Fruit fly (Drosophila melanogaster): ENCODE measurements around the gene CG32262.

The CG32262 gene

DNA sequence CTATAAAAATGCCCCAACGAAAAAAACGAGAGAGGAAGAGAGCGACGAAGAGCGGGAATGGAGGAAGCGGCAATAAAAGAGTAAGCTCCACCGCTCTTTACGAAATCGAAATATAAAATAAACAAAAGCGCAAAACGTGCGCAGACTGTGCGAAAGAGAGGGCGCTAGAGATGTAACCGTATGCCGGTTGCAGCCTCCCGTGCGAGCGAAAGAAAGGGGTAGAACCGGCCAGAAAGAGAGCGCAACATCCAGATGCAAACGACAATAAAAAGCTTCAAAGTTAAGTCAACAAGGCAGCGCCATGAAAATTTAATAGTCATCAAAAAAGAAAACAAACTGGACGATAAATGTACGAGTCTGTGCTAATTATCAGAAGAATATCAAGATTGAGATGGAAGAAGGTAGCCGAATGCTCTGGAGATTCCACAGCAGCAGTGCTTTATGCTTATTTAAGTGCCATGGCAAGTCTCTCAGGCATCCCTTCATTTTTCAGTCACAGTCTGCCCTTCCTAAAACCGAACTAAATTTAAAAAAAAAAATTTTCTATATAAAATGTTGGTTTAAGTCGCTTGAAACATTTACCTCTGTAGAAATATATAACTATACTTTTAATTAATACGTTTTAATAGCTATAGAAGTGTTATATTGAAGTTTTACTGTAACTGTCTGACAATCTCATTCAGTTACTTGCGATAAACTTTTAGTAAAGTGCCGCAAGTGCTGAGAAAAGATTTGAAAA lies 44.0 kb downstream of the CG32262 start (continued):
- TF ChIP-seq nau (GFP tag; optimal IDR thresholded peaks at IDR 0.05): peak; percentile 50
- TF ChIP-seq psq (GFP tag; optimal IDR thresholded peaks at IDR 0.05): peak; percentile 78
- peak; percentile 77 for TF ChIP-seq HLH3B (GFP tag; IDR thresholded peaks at IDR 0.05)
- peak; percentile 54 for TF ChIP-seq wor (GFP tag; IDR thresholded peaks at IDR 0.05)
- peak; percentile 53 for TF ChIP-seq unc-4 (GFP tag; IDR thresholded peaks at IDR 0.05; ENCODE audit: partially characterized antibody)
- TF ChIP-seq sob (GFP tag; IDR thresholded peaks at IDR 0.05): peak; percentile 73
- TF ChIP-seq D19A (tag; optimal IDR thresholded peaks at IDR 0.05): peak; percentile 70
- no peak for TF ChIP-seq ham (GFP tag; IDR thresholded peaks at IDR 0.05)
- TF ChIP-seq ind (GFP tag; optimal IDR thresholded peaks at IDR 0.05): peak; percentile 44
- peak; percentile 46 for TF ChIP-seq CG6813 (GFP tag; optimal IDR thresholded peaks at IDR 0.05)
- peak; percentile 25; the same call in 1 of the 2 replicates for TF ChIP-seq CG7372 (GFP tag; IDR thresholded peaks at IDR 0.05)
- TF ChIP-seq CG8765 (GFP tag; IDR thresholded peaks at IDR 0.05): no peak
- TF ChIP-seq H2.0 (GFP tag; IDR thresholded peaks at IDR 0.05): peak; percentile 75
- no peak for TF ChIP-seq zen (tag; optimal IDR thresholded peaks at IDR 0.05)
- peak; percentile 15 for TF ChIP-seq CG7928 (GFP tag; optimal IDR thresholded peaks at IDR 0.05)
- TF ChIP-seq MBD-R2 (GFP tag; IDR thresholded peaks at IDR 0.05): peak; percentile 63; the same call in 1 of the 2 replicates
- TF ChIP-seq stc (GFP tag; IDR thresholded peaks at IDR 0.05): peak; percentile 75
- TF ChIP-seq dan (GFP tag; IDR thresholded peaks at IDR 0.05): no peak
- TF ChIP-seq so (GFP tag; IDR thresholded peaks at IDR 0.05): peak; percentile 44
- peak; percentile 77 for TF ChIP-seq CG2712 (tag; optimal IDR thresholded peaks at IDR 0.05)
- TF ChIP-seq Hand (GFP tag; optimal IDR thresholded peaks at IDR 0.05): peak; percentile 26
- no peak for TF ChIP-seq sens-2 (GFP tag; IDR thresholded peaks at IDR 0.05)
- no peak for TF ChIP-seq CG3995 (GFP tag; optimal IDR thresholded peaks at IDR 0.05)
- peak; percentile 40 for TF ChIP-seq Vsx1 (GFP tag; optimal IDR thresholded peaks at IDR 0.05)
- peak; percentile 30 for TF ChIP-seq CG30020 (tag; optimal IDR thresholded peaks at IDR 0.05)
- peak; percentile 43 for TF ChIP-seq run (tag; optimal IDR thresholded peaks at IDR 0.05)
- peak; percentile 75 for TF ChIP-seq lab (GFP tag; optimal IDR thresholded peaks at IDR 0.05)
- no peak for TF ChIP-seq CG3838 (GFP tag; optimal IDR thresholded peaks at IDR 0.05)
- peak; percentile 78 for TF ChIP-seq dysf (GFP tag; IDR thresholded peaks at IDR 0.05)
- peak; percentile 43 for TF ChIP-seq CG12219 (GFP tag; optimal IDR thresholded peaks at IDR 0.05)
- TF ChIP-seq abd-A (tag; optimal IDR thresholded peaks at IDR 0.05): peak; percentile 96
- TF ChIP-seq Dll (GFP tag; IDR thresholded peaks at IDR 0.05; ENCODE audit: partially characterized antibody): no peak
- 0 out of 2 replicates have a peak, but pooled peaks have one; percentile 22 for TF ChIP-seq chm (GFP tag; IDR thresholded peaks at IDR 0.05)
- peak; percentile 63 for TF ChIP-seq phol (tag; optimal IDR thresholded peaks at IDR 0.05)
- TF ChIP-seq Side (GFP tag; optimal IDR thresholded peaks at IDR 0.05): no peak
- TF ChIP-seq Drgx (GFP tag; IDR thresholded peaks at IDR 0.05): peak; percentile 32
- peak; percentile 88 for TF ChIP-seq CG13424 (tag; optimal IDR thresholded peaks at IDR 0.05)
- TF ChIP-seq Ada2b (GFP tag; IDR thresholded peaks at IDR 0.05): peak; percentile 73; the same call in 1 of the 2 replicates
- TF ChIP-seq CG1233 (GFP tag; optimal IDR thresholded peaks at IDR 0.05): peak; percentile 78
- peak; percentile 36; the same call in 1 of the 2 replicates for TF ChIP-seq CG13287 (GFP tag; IDR thresholded peaks at IDR 0.05; ENCODE audit: partially characterized antibody)
- peak; percentile 56; the same call in 2 of the 3 replicates for TF ChIP-seq otp (GFP tag; IDR thresholded peaks at IDR 0.05)
- no peak for TF ChIP-seq CG10274 (GFP tag; optimal IDR thresholded peaks at IDR 0.05)
- TF ChIP-seq GATAe (GFP tag; conservative IDR thresholded peaks at IDR 0.05): no peak
- TF ChIP-seq ro (GFP tag; IDR thresholded peaks at IDR 0.05): no peak
- TF ChIP-seq al (GFP tag; IDR thresholded peaks at IDR 0.05): peak; percentile 50; the same call in 1 of the 2 replicates
- TF ChIP-seq Kr (GFP tag; optimal IDR thresholded peaks at IDR 0.05): no peak
- peak; percentile 47 for TF ChIP-seq CG4328 (GFP tag; optimal IDR thresholded peaks at IDR 0.05)
- TF ChIP-seq Tbp (GFP tag; optimal IDR thresholded peaks at IDR 0.05): no peak
- no peak for TF ChIP-seq HLHmδ (GFP tag; optimal IDR thresholded peaks at IDR 0.05)
